Fruit fly (Drosophila melanogaster): ENCODE results near the gene CG14696.
A peak's percentile ranks its signal among the peaks of the same experiment; 100 is the strongest.

The CG14696 gene

DNA sequence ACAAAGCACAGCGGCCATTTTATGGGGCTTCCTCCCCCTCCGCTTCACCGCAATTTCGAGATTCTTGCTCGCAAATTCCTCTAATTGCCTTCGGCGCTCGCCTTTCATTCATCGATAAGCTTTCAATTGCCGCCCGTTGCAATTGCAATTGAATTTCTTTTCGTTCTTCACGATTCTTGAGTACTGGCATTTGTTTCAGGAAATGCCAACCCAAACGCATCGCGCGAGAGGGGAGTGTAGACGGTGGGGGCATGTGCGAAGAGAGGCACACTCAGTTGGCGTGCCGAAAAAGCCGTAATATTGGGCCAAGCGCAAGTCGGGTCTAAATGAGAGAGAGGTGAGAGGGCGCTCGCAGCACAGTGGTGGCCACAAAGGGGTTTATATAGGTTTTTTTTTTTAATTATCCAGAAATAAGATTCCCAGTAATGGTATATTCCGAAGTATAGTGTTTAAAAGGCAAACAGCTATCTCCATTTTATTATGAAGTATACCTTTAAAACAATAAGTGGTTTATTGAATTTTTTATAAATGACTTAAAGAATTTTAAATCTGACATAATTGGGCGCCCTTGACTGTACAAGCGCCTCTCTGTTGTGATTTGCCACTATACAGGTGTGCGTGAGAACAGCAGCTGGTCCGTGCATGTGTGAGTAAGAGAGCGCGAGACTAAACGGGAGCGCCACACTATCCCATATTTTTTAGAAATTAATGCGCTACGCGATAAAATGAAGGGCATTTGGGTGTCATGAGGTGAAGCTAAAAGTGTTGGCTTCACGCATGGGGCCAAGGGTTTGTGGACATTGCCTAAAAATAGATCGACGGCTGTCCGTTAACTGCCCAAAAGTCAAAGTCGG is 1.9 kb upstream of the CG14696 start (continued):
- peak; percentile 57 for TF ChIP-seq Blimp-1 (GFP tag; optimal IDR thresholded peaks at IDR 0.05)
- peak; percentile 91 for TF ChIP-seq Hr39 (GFP tag; optimal IDR thresholded peaks at IDR 0.05)
- peak; percentile 80 for TF ChIP-seq fd85E (GFP tag; optimal IDR thresholded peaks at IDR 0.05)
- peak; percentile 93 for TF ChIP-seq net (GFP tag; optimal IDR thresholded peaks at IDR 0.05)
- TF ChIP-seq Eip75B (GFP tag; optimal IDR thresholded peaks at IDR 0.05), result peak; percentile 94
- peak; percentile 87 for TF ChIP-seq Ets21C (GFP tag; optimal IDR thresholded peaks at IDR 0.05)
- TF ChIP-seq Sox102F (GFP tag; optimal IDR thresholded peaks at IDR 0.05), result peak; percentile 93
- TF ChIP-seq CG10669 (GFP tag; optimal IDR thresholded peaks at IDR 0.05), result peak; percentile 72
- TF ChIP-seq esn (GFP tag; optimal IDR thresholded peaks at IDR 0.05), result peak; percentile 94
- peak; percentile 94 for TF ChIP-seq CG3919 (GFP tag; optimal IDR thresholded peaks at IDR 0.05)
- TF ChIP-seq fkh (GFP tag; optimal IDR thresholded peaks at IDR 0.05), result peak; percentile 71
- TF ChIP-seq Ets96B (tag; optimal IDR thresholded peaks at IDR 0.05), result peak; percentile 81
- TF ChIP-seq CG4318 (GFP tag; optimal IDR thresholded peaks at IDR 0.05), result peak; percentile 81
- TF ChIP-seq CG16779 (tag; optimal IDR thresholded peaks at IDR 0.05), result peak; percentile 91
- peak; percentile 82 for TF ChIP-seq dac (GFP tag; optimal IDR thresholded peaks at IDR 0.05)
- TF ChIP-seq CG11902 (GFP tag; optimal IDR thresholded peaks at IDR 0.05), result peak; percentile 80
- peak; percentile 83 for TF ChIP-seq CG11294 (GFP tag; IDR thresholded peaks at IDR 0.05)
- TF ChIP-seq eg (GFP tag; IDR thresholded peaks at IDR 0.05), result peak; percentile 86
- peak; percentile 70 for TF ChIP-seq CG1621 (tag; optimal IDR thresholded peaks at IDR 0.05)
- peak; percentile 77 for TF ChIP-seq CG8319 (GFP tag; optimal IDR thresholded peaks at IDR 0.05)
- peak; percentile 85 for TF ChIP-seq Sox14 (GFP tag; optimal IDR thresholded peaks at IDR 0.05)
- TF ChIP-seq CG3032 (tag; optimal IDR thresholded peaks at IDR 0.05), result peak; percentile 76
- TF ChIP-seq fd59A (GFP tag; optimal IDR thresholded peaks at IDR 0.05), result peak; percentile 81
- TF ChIP-seq salr (GFP tag; optimal IDR thresholded peaks at IDR 0.05), result peak; percentile 45 to 79
- TF ChIP-seq Smox (GFP tag; optimal IDR thresholded peaks at IDR 0.05), result peak; percentile 92
- TF ChIP-seq CG15336 (GFP tag; IDR thresholded peaks at IDR 0.05), result peak; percentile 95
- TF ChIP-seq CG34406 (GFP tag; optimal IDR thresholded peaks at IDR 0.05), result peak; percentile 92
- peak; percentile 93 for TF ChIP-seq OdsH (GFP tag; optimal IDR thresholded peaks at IDR 0.05)
- TF ChIP-seq CG6792 (GFP tag; optimal IDR thresholded peaks at IDR 0.05), result peak; percentile 93
- TF ChIP-seq Hr4 (GFP tag; optimal IDR thresholded peaks at IDR 0.05), result peak; percentile 94
- peak; percentile 88 for TF ChIP-seq CG8632 (GFP tag; optimal IDR thresholded peaks at IDR 0.05)
- TF ChIP-seq Met (GFP tag; optimal IDR thresholded peaks at IDR 0.05), result peak; percentile 95
- peak; percentile 93 for TF ChIP-seq topi (GFP tag; optimal IDR thresholded peaks at IDR 0.05)
- peak; percentile 92 for TF ChIP-seq CG6163 (GFP tag; IDR thresholded peaks at IDR 0.05)
- peak; percentile 86 for TF ChIP-seq spab (GFP tag; optimal IDR thresholded peaks at IDR 0.05)
- TF ChIP-seq Gug (GFP tag; IDR thresholded peaks at IDR 0.05), result peak; percentile 86
- peak; percentile 91 for TF ChIP-seq cyc (GFP tag; optimal IDR thresholded peaks at IDR 0.05)
- peak; percentile 87 for TF ChIP-seq Lpt (GFP tag; optimal IDR thresholded peaks at IDR 0.05)
- TF ChIP-seq vri (GFP tag; optimal IDR thresholded peaks at IDR 0.05), result peak; percentile 89
- TF ChIP-seq CG31627 (GFP tag; optimal IDR thresholded peaks at IDR 0.05), result peak; percentile 94
- TF ChIP-seq acj6 (GFP tag; optimal IDR thresholded peaks at IDR 0.05), result peak; percentile 89
